Fruit fly (Drosophila melanogaster) whole organism, embryonic: ENCODE results near the gene mRpL39.

Experiments
- BEAF-32 ChIP-seq: fragments of 200-800 bp; sonication (Bioruptor generic); optimal IDR thresholded peaks from 3 replicates; lab custom pipeline; 2017; ENCODE audit warnings: missing biosample characterization, missing genetic modification characterization, mild to moderate bottlenecking, moderate library complexity, missing genetic modification reagents
- BtbVII ChIP-seq: fragments of 200-800 bp; sonication (Bioruptor generic); optimal IDR thresholded peaks from 3 replicates; lab custom pipeline; 2017; ENCODE audit warnings: missing biosample characterization, mild to moderate bottlenecking, missing genetic modification characterization
- CG11456 ChIP-seq: fragments of 200-800 bp; sonication (Bioruptor generic); IDR thresholded peaks from 3 replicates; pipeline ENCODE4 v1.3.6; 2022; ENCODE audit warnings: missing biosample characterization, missing genetic modification characterization
- CG13775 ChIP-seq: fragments of 200-800 bp; sonication (Bioruptor generic); optimal IDR thresholded peaks from 3 replicates; lab custom pipeline; 2017; ENCODE audit warnings: missing biosample characterization, mild to moderate bottlenecking, missing genetic modification characterization
- CG3281 ChIP-seq: fragments of 200-800 bp; sonication (Bioruptor generic); optimal IDR thresholded peaks from 3 replicates; lab custom pipeline; 2017; ENCODE audit warnings: missing biosample characterization, mild to moderate bottlenecking, missing genetic modification characterization
- CG34376 ChIP-seq: fragments of 200-800 bp; sonication (Bioruptor generic); optimal IDR thresholded peaks from 2 replicates; lab custom pipeline; 2018; ENCODE audit warnings: missing biosample characterization, mild to moderate bottlenecking, missing genetic modification characterization
- CG42726 ChIP-seq: fragments of 200-800 bp; sonication (Bioruptor generic); IDR thresholded peaks from 2 replicates; pipeline ENCODE4 v1.3.6; 2022; ENCODE audit warnings: missing biosample characterization, missing genetic modification characterization; ENCODE audit not compliant: partially characterized antibody
- CG6683 ChIP-seq: fragments of 200-800 bp; sonication (Bioruptor generic); optimal IDR thresholded peaks from 2 replicates; lab custom pipeline; 2017; ENCODE audit warnings: missing biosample characterization, mild to moderate bottlenecking, missing genetic modification characterization, missing genetic modification reagents
- Scr ChIP-seq: fragments of 200-800 bp; sonication (Bioruptor generic); IDR thresholded peaks from 2 replicates; pipeline ENCODE4 v1.3.6; 2022; ENCODE audit warnings: missing biosample characterization, missing genetic modification characterization; ENCODE audit not compliant: partially characterized antibody
- Tbp ChIP-seq: fragments of >200 bp; optimal IDR thresholded peaks from 2 replicates; lab custom pipeline; 2018; ENCODE audit warnings: missing biosample characterization, missing genetic modification characterization
- bcd ChIP-seq: fragments of 200-800 bp; sonication (Bioruptor generic); optimal IDR thresholded peaks from 2 replicates; lab custom pipeline; 2017; ENCODE audit warnings: missing biosample characterization, mild to moderate bottlenecking, missing genetic modification characterization
- lola ChIP-seq, 3 experiments: fragments of >200 bp in 2 of 3; fragments of 200-800 bp in 1 of 3; sonication (Bioruptor generic) in 1 of 3; optimal IDR thresholded peaks; 2 replicates each; lab custom pipeline; 2017 to 2019; ENCODE audit warnings: missing biosample characterization in 3 of 3, missing genetic modification characterization in 3 of 3, mild to moderate bottlenecking in 1 of 3, moderate library complexity in 1 of 3
- pan ChIP-seq, 4 experiments: fragments of >200 bp in 3 of 4; fragments of 200-800 bp in 1 of 4; sonication (Bioruptor generic) in 1 of 4; optimal IDR thresholded peaks in 3 of 4; IDR thresholded peaks in 1 of 4; 2 replicates each; pipeline versions ENCODE4 v1.3.6 to Lab custom; 2017 to 2022; ENCODE audit warnings: missing biosample characterization in 2 of 4, missing genetic modification characterization in 2 of 4, mixed read lengths in 1 of 4
- psq ChIP-seq: fragments of 200-800 bp; sonication (Bioruptor generic); optimal IDR thresholded peaks from 2 replicates; lab custom pipeline; 2017; ENCODE audit warnings: missing biosample characterization, missing genetic modification characterization

DNA sequence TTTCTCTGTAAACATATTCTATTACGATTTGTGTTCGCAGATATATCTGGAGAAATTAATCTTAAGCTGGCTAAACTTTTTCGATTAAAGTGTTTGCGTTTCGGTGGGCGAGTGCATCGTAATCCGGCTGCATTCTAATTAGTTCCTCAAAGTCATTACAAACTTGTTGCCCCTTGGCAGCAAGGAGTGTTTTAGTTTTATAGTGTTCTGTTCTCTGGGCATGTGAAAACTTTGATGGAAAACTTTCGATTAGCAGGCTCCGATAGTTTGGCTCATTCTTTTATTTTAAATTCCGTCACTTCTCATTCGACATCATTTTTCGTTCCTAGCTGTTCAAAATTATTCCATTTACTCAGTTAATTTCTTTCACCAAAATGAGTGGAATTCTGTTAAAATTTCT lies 23.7 kb upstream of the mRpL39 start, which contains the start of gene CG32148:
- no peak for TF ChIP-seq lola (GFP tag; optimal IDR thresholded peaks at IDR 0.05; lab: Kevin White, UChicago)
- no peak for TF ChIP-seq BtbVII (GFP tag; lab: Kevin White, UChicago)
- TF ChIP-seq psq (GFP tag; lab: Kevin White, UChicago), result no peak
- no peak for TF ChIP-seq CG3281 (GFP tag; lab: Kevin White, UChicago)
- TF ChIP-seq CG6683 (GFP tag; lab: Kevin White, UChicago), result no peak
- TF ChIP-seq Tbp (GFP tag; lab: Kevin White, UChicago), result no peak
- no peak for TF ChIP-seq Scr
- no peak for TF ChIP-seq BEAF-32
- TF ChIP-seq CG11456 (GFP tag; lab: Robert Waterston, UW), result no peak
- TF ChIP-seq CG13775 (GFP tag; lab: Kevin White, UChicago), result no peak
- no peak for TF ChIP-seq pan (optimal IDR thresholded peaks at IDR 0.05; lab: Kevin White, UChicago)
- TF ChIP-seq pan (GFP tag; optimal IDR thresholded peaks at IDR 0.05 in 1 of 2, IDR thresholded peaks at IDR 0.05 in 1 of 2), result no peak
- TF ChIP-seq CG34376, result no peak
- TF ChIP-seq bcd (GFP tag; lab: Kevin White, UChicago), result no peak
- no peak for TF ChIP-seq CG42726
